ENCODE assay signal across 1 worm cellular context in the genomic region with DNA sequence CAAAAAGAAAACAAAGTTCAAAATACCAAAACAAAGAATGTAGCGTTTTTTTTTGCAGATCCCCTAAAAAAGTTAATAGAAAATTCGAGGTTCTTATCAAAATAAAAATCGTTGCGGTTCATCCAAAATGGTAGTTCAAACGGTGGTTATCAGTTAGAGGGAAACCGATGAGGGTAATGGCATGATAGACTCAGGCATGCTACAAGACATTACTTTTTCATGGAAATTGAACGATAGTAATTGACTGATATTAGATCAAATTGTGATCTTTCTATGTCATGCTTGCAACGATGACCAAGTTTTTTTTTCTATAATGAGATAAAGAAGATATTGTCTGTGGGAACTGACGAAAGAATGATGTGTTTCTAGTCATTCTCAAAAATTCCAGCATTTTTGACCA.
TF ChIP-seq lines count a peak whose summit lies in the region.

No protein-coding gene starts in this region.

TF ChIP-seq in whole organism, L1 larva, 84 proteins besides CTCF, POLR2A, EP300 and RAD21 (continued from another document):
- TF ChIP-seq mef-2 (tag; optimal IDR thresholded peaks at IDR 0.05; lab: Kevin White, UChicago) (no peak), ceh-90 (tag; optimal IDR thresholded peaks at IDR 0.05; lab: Kevin White, UChicago) (no peak), ama-1 (optimal IDR thresholded peaks at IDR 0.05; lab: Kevin White, UChicago) (no peak), C34B4.2 (tag; optimal IDR thresholded peaks at IDR 0.05; lab: Kevin White, UChicago) (no peak), unc-98 (GFP tag; IDR thresholded peaks at IDR 0.05; lab: Robert Waterston, UW) (no peak)
